Fruit fly (Drosophila melanogaster): ENCODE measurements around the gene Fancd2.

DNA sequence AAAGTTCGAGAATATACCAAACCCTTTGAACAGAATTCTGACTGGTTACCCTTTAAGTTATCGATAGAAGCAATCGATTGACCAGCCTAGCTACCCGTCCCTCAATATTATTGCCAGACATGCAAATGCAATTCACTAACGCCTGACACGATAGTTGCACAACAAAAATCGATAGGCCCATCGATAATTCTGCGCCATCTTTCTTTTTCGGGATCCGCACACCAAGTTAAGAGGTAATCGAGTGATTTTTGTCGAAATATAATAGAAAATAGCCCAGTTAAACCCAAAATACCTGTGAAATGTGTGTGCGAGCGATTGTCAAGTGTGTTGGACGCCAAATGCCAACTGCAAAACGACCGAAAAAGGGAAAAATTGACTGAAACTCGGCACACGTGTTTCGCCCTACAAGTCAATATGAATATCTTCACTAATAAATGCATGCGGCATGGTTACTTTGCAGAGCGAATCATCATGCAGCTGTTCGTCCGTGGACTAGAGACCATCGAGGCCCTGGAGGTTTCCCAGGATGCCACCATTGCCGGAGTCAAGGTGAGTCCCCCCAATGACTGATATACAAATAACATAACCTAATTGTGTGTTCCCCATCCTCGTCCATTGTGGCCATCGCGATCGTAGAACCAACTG, 34.5 kb upstream of the Fancd2 start, which contains the start of gene RpS30:
- TF ChIP-seq EcR (GFP tag; optimal IDR thresholded peaks at IDR 0.05) (no peak), CG8301 (tag; optimal IDR thresholded peaks at IDR 0.05) (no peak), Pif1B (GFP tag; optimal IDR thresholded peaks at IDR 0.05) (no peak), CG17806 (tag; optimal IDR thresholded peaks at IDR 0.05) (no peak), CG4496 (GFP tag; IDR thresholded peaks at IDR 0.05) (no peak)

Measured in whole organism, pupa.